Fruit fly (Drosophila melanogaster): ENCODE data around the gene VhaM9.7-a.

VhaM9.7-a gene

dm6 chr3L:4304244-4304959 lies 41.9 kb downstream of the VhaM9.7-a start:
- peak; percentile 92 for TF ChIP-seq Hr4 (GFP tag; optimal IDR thresholded peaks at IDR 0.05)
- peak; percentile 73 for TF ChIP-seq CG16779 (tag; optimal IDR thresholded peaks at IDR 0.05)
- TF ChIP-seq Sox102F (GFP tag; optimal IDR thresholded peaks at IDR 0.05), result peak; percentile 81
- peak; percentile 79 for TF ChIP-seq CG7368 (GFP tag; optimal IDR thresholded peaks at IDR 0.05)
- TF ChIP-seq salr (GFP tag; optimal IDR thresholded peaks at IDR 0.05), result peak; percentile 21 to 81
- peak; percentile 79 for TF ChIP-seq CG10669 (GFP tag; optimal IDR thresholded peaks at IDR 0.05)
- peak; percentile 89 for TF ChIP-seq Eip75B (GFP tag; optimal IDR thresholded peaks at IDR 0.05)
- peak; percentile 100 for TF ChIP-seq Blimp-1 (GFP tag; optimal IDR thresholded peaks at IDR 0.05)
- peak; percentile 88 for TF ChIP-seq lz (GFP tag; optimal IDR thresholded peaks at IDR 0.05)
- TF ChIP-seq Lpt (GFP tag; optimal IDR thresholded peaks at IDR 0.05), result peak; percentile 92
- TF ChIP-seq Hr38 (GFP tag; optimal IDR thresholded peaks at IDR 0.05), result peak; percentile 48
- TF ChIP-seq CG11902 (GFP tag; optimal IDR thresholded peaks at IDR 0.05), result peak; percentile 75
- peak; percentile 86 for TF ChIP-seq CG6792 (GFP tag; optimal IDR thresholded peaks at IDR 0.05)
- peak; percentile 93 for TF ChIP-seq svp (GFP tag)
- peak; percentile 96 for TF ChIP-seq CG6163 (GFP tag; IDR thresholded peaks at IDR 0.05)
- peak; percentile 84 for TF ChIP-seq CG8632 (GFP tag; optimal IDR thresholded peaks at IDR 0.05)
- TF ChIP-seq CG3032 (tag; optimal IDR thresholded peaks at IDR 0.05), result peak; percentile 64
- TF ChIP-seq topi (GFP tag; optimal IDR thresholded peaks at IDR 0.05), result peak; percentile 87
- TF ChIP-seq net (GFP tag; optimal IDR thresholded peaks at IDR 0.05), result peak; percentile 91
- TF ChIP-seq CG9139 (GFP tag; optimal IDR thresholded peaks at IDR 0.05), result peak; percentile 39
- peak; percentile 98 for TF ChIP-seq CG15336 (GFP tag; IDR thresholded peaks at IDR 0.05)
- peak; percentile 88 for TF ChIP-seq OdsH (GFP tag; optimal IDR thresholded peaks at IDR 0.05)
- no peak for TF ChIP-seq fkh (GFP tag; optimal IDR thresholded peaks at IDR 0.05)
- TF ChIP-seq ss (GFP tag; optimal IDR thresholded peaks at IDR 0.05), result peak; percentile 53 to 80
- peak; percentile 83 for TF ChIP-seq CG34406 (GFP tag; optimal IDR thresholded peaks at IDR 0.05)
- peak; percentile 84 for TF ChIP-seq CG10631 (GFP tag; optimal IDR thresholded peaks at IDR 0.05)
- peak; percentile 90 for TF ChIP-seq Smox (GFP tag; optimal IDR thresholded peaks at IDR 0.05)
- TF ChIP-seq Hr39 (GFP tag; optimal IDR thresholded peaks at IDR 0.05), result peak; percentile 89
- TF ChIP-seq spab (GFP tag; optimal IDR thresholded peaks at IDR 0.05), result peak; percentile 69
- TF ChIP-seq acj6 (GFP tag; optimal IDR thresholded peaks at IDR 0.05), result peak; percentile 85
- peak; percentile 91 for TF ChIP-seq Met (GFP tag; optimal IDR thresholded peaks at IDR 0.05)
- peak; percentile 90 for TF ChIP-seq pdm3 (GFP tag; optimal IDR thresholded peaks at IDR 0.05)
- peak; percentile 63 for TF ChIP-seq CG1621 (tag; optimal IDR thresholded peaks at IDR 0.05)
- TF ChIP-seq CG3919 (GFP tag; optimal IDR thresholded peaks at IDR 0.05), result peak; percentile 92
- TF ChIP-seq CG6854 (GFP tag; optimal IDR thresholded peaks at IDR 0.05), result peak; percentile 92
- peak; percentile 93 for TF ChIP-seq CG32006 (GFP tag; optimal IDR thresholded peaks at IDR 0.05)
- TF ChIP-seq vri (GFP tag; optimal IDR thresholded peaks at IDR 0.05), result peak; percentile 63
- TF ChIP-seq cyc (GFP tag; optimal IDR thresholded peaks at IDR 0.05), result peak; percentile 80
- TF ChIP-seq Ets96B (tag; optimal IDR thresholded peaks at IDR 0.05), result peak; percentile 74
- TF ChIP-seq Sox14 (GFP tag; optimal IDR thresholded peaks at IDR 0.05), result peak; percentile 89
- TF ChIP-seq Ets21C (GFP tag; optimal IDR thresholded peaks at IDR 0.05), result peak; percentile 70
- peak; percentile 81 for TF ChIP-seq dac (GFP tag; optimal IDR thresholded peaks at IDR 0.05)
- TF ChIP-seq fd59A (GFP tag; optimal IDR thresholded peaks at IDR 0.05), result peak; percentile 59
- TF ChIP-seq CG8119 (GFP tag; IDR thresholded peaks at IDR 0.05), result peak; percentile 97
- TF ChIP-seq fd85E (GFP tag; optimal IDR thresholded peaks at IDR 0.05), result no peak
- TF ChIP-seq Eip78C (GFP tag), result peak; percentile 97
- TF ChIP-seq Gug (GFP tag; IDR thresholded peaks at IDR 0.05), result peak; percentile 84
- peak; percentile 82 for TF ChIP-seq CG11294 (GFP tag; IDR thresholded peaks at IDR 0.05)
- peak; percentile 58 for TF ChIP-seq Eip93F (GFP tag; optimal IDR thresholded peaks at IDR 0.05)
- peak; percentile 50 for TF ChIP-seq CG6808 (GFP tag; optimal IDR thresholded peaks at IDR 0.05)
- peak; percentile 87 for TF ChIP-seq CG31627 (GFP tag; optimal IDR thresholded peaks at IDR 0.05)

Data from whole organism, prepupa.